Worm (Caenorhabditis elegans) whole organism, mixed stage, embryonic: ENCODE results near the gene prde-1.

Source experiments
- blmp-1 ChIP-seq: fragments of 150-350 bp; optimal IDR thresholded peaks from 2 replicates; lab custom pipeline; 2014; ENCODE audit warnings: missing biosample characterization, missing genetic modification characterization
- ham-2 ChIP-seq: fragments of 200-800 bp; sonication (Bioruptor generic); optimal IDR thresholded peaks from 2 replicates; lab custom pipeline; 2018; ENCODE audit warnings: mild to moderate bottlenecking, missing genetic modification characterization, missing compliant biosample characterization
- nhr-237 ChIP-seq: fragments of 150-350 bp; optimal IDR thresholded peaks from 2 replicates; lab custom pipeline; 2014; ENCODE audit warnings: missing biosample characterization, missing genetic modification characterization
- nhr-28 ChIP-seq: fragments of 150-350 bp; optimal IDR thresholded peaks from 2 replicates; lab custom pipeline; 2014; ENCODE audit warnings: missing biosample characterization, missing genetic modification characterization
- pha-4 ChIP-seq: fragments of 150-350 bp; optimal IDR thresholded peaks from 2 replicates; lab custom pipeline; 2018; ENCODE audit warnings: missing biosample characterization, missing genetic modification reagents, missing genetic modification characterization

- no peak for TF ChIP-seq pha-4
- no peak for TF ChIP-seq blmp-1 (tag; lab: Kevin White, UChicago)
- TF ChIP-seq nhr-28 (tag; lab: Kevin White, UChicago) = no peak
- TF ChIP-seq nhr-237 (tag; lab: Kevin White, UChicago) = no peak
- no peak for TF ChIP-seq ham-2 (GFP tag; lab: Kevin White, UChicago)
Measured at ce11 chrV:15493680-15494079, 44.4 kb upstream of the prde-1 start, which contains the start of gene srh-218.
